Worm (Caenorhabditis elegans): ENCODE data around the gene C14E2.11.
A peak's percentile ranks its signal among the peaks of the same experiment; 100 is the strongest.

DNA sequence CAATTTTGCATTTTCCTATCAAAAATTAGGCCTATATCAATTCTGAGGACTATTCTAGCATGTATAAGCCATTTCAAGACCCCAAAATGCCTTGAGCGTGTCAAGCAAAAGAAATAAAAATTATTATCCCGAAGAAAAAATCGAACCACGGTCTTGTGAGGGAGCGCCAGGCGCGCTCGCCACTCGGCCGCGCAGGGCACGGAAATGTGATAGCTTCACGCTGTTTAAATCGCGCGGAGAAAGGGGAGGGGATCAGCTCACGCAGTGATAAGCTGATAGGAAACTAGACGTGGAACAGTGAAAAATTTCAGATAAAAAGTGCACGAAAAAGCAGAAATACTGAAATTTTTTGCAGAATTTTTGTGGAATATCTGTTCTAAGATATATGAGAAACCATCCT is 36.4 kb downstream of the C14E2.11 start:
- TF ChIP-seq ama-1 (optimal IDR thresholded peaks at IDR 0.05) (no peak), nhr-6 (tag; optimal IDR thresholded peaks at IDR 0.05) (no peak), tra-1 (GFP tag; IDR thresholded peaks at IDR 0.05) (peak; percentile 86)
